Fruit fly (Drosophila melanogaster): ENCODE results near the gene CG13678.
A peak's percentile ranks its signal among the peaks of the same experiment; 100 is the strongest.

The CG13678 gene

dm6 chr3L:8197779-8198279 is 24.1 kb upstream of the CG13678 start, which contains the start of the genes UbcE2M and Dhps (continued):
- peak; percentile 87 for TF ChIP-seq CG10543 (GFP tag; optimal IDR thresholded peaks at IDR 0.05)
- peak; percentile 87 for TF ChIP-seq slbo (GFP tag; IDR thresholded peaks at IDR 0.05)
- TF ChIP-seq ftz-f1 (GFP tag; optimal IDR thresholded peaks at IDR 0.05) = no peak
- peak; percentile 52 for TF ChIP-seq dm (GFP tag; optimal IDR thresholded peaks at IDR 0.05)
- peak in 1 of 2 experiments; percentile 60 for TF ChIP-seq crp (GFP tag; optimal IDR thresholded peaks at IDR 0.05)
- peak; percentile 80 for TF ChIP-seq CG11456 (GFP tag; IDR thresholded peaks at IDR 0.05)
- TF ChIP-seq nerfin-2 (GFP tag; IDR thresholded peaks at IDR 0.05; ENCODE audit: partially characterized antibody) = peak; percentile 53
- peak; percentile 14 for TF ChIP-seq CG18476 (GFP tag; optimal IDR thresholded peaks at IDR 0.05)
- peak; percentile 30 for TF ChIP-seq CG7786 (GFP tag; optimal IDR thresholded peaks at IDR 0.05)
- TF ChIP-seq CG1647 (GFP tag; optimal IDR thresholded peaks at IDR 0.05) = peak; percentile 9
- peak; percentile 70 for TF ChIP-seq HmgZ (tag; optimal IDR thresholded peaks at IDR 0.05)
- peak; percentile 48 for TF ChIP-seq pho (GFP tag; optimal IDR thresholded peaks at IDR 0.05)
- peak; percentile 70 for TF ChIP-seq PHDP (tag; optimal IDR thresholded peaks at IDR 0.05)
- TF ChIP-seq CG2712 (tag; optimal IDR thresholded peaks at IDR 0.05) = peak; percentile 75
- peak in 1 of 2 experiments; percentile 62 for TF ChIP-seq Hr51 (GFP tag; optimal IDR thresholded peaks at IDR 0.05)
- TF ChIP-seq hb (GFP tag; IDR thresholded peaks at IDR 0.05; ENCODE audit: partially characterized antibody) = peak; percentile 21; the same call in 2 of the 3 replicates
- TF ChIP-seq CG8765 (GFP tag; IDR thresholded peaks at IDR 0.05) = peak; percentile 52
- TF ChIP-seq CG12942 (GFP tag; optimal IDR thresholded peaks at IDR 0.05) = peak; percentile 53
- no peak for TF ChIP-seq CG31441 (GFP tag; IDR thresholded peaks at IDR 0.05)
- TF ChIP-seq Six4 (GFP tag; optimal IDR thresholded peaks at IDR 0.05) = peak; percentile 31
- TF ChIP-seq sens (GFP tag) = peak; percentile 18
- TF ChIP-seq Dref (GFP tag; IDR thresholded peaks at IDR 0.05) = peak; percentile 80
- peak; percentile 85 for TF ChIP-seq twi (tag; optimal IDR thresholded peaks at IDR 0.05)
- TF ChIP-seq toy (GFP tag; IDR thresholded peaks at IDR 0.05) = no peak
- TF ChIP-seq CG14667 (GFP tag; IDR thresholded peaks at IDR 0.05) = peak; percentile 60
- peak; percentile 83 for TF ChIP-seq CG10209 (GFP tag; optimal IDR thresholded peaks at IDR 0.05)
- no peak for TF ChIP-seq emc (GFP tag; optimal IDR thresholded peaks at IDR 0.05)
- peak; percentile 80 for TF ChIP-seq zfh2 (GFP tag; optimal IDR thresholded peaks at IDR 0.05)
- 0 out of 2 replicates have a peak, but pooled peaks have one; percentile 11 for TF ChIP-seq GATAe (GFP tag; conservative IDR thresholded peaks at IDR 0.05)
- peak; percentile 59 for TF ChIP-seq CG6765 (GFP tag; optimal IDR thresholded peaks at IDR 0.05)
- peak; percentile 71 for TF ChIP-seq CG13287 (GFP tag; IDR thresholded peaks at IDR 0.05; ENCODE audit: partially characterized antibody)
- no peak for TF ChIP-seq ro (GFP tag; IDR thresholded peaks at IDR 0.05)
- peak; percentile 60; the same call in 1 of the 3 replicates for TF ChIP-seq jigr1 (GFP tag; IDR thresholded peaks at IDR 0.05)
- peak; percentile 61 for TF ChIP-seq lmd (GFP tag; IDR thresholded peaks at IDR 0.05)
- no peak for TF ChIP-seq TFAM (GFP tag; optimal IDR thresholded peaks at IDR 0.05)
- peak; percentile 67 for TF ChIP-seq Chrac-16 (GFP tag; optimal IDR thresholded peaks at IDR 0.05)
- TF ChIP-seq CG12391 (tag; optimal IDR thresholded peaks at IDR 0.05) = peak; percentile 87
- TF ChIP-seq grau (tag; optimal IDR thresholded peaks at IDR 0.05) = peak; percentile 82
- peak; percentile 84 for TF ChIP-seq CG13424 (tag; optimal IDR thresholded peaks at IDR 0.05)
- no peak for TF ChIP-seq fru (optimal IDR thresholded peaks at IDR 0.05)
- TF ChIP-seq fd96Cb (tag; optimal IDR thresholded peaks at IDR 0.05) = peak; percentile 72
- TF ChIP-seq Hmx (GFP tag; optimal IDR thresholded peaks at IDR 0.05) = no peak
- TF ChIP-seq ind (GFP tag; optimal IDR thresholded peaks at IDR 0.05) = peak; percentile 85
- TF ChIP-seq CG34376 (GFP tag; optimal IDR thresholded peaks at IDR 0.05) = peak; percentile 11
- TF ChIP-seq MBD-R2 (GFP tag; IDR thresholded peaks at IDR 0.05) = peak; percentile 69; the same call in 1 of the 2 replicates
- TF ChIP-seq mam (GFP tag; optimal IDR thresholded peaks at IDR 0.05) = peak; percentile 73
- peak; percentile 67 for TF ChIP-seq Sry-δ (GFP tag; optimal IDR thresholded peaks at IDR 0.05)
- peak; percentile 12; the same call in 1 of the 2 replicates for TF ChIP-seq ttk (GFP tag; IDR thresholded peaks at IDR 0.05)
- TF ChIP-seq CG7271 (tag; optimal IDR thresholded peaks at IDR 0.05) = peak; percentile 39
- peak; percentile 51 for TF ChIP-seq CG18764 (GFP tag; optimal IDR thresholded peaks at IDR 0.05)
- TF ChIP-seq usp (GFP tag; optimal IDR thresholded peaks at IDR 0.05) = no peak

Data from whole organism, embryonic.